Worm (Caenorhabditis elegans): ENCODE measurements around the gene F55C5.10.

ce11 chrV:12329173-12329572 lies 45.9 kb downstream of the F55C5.10 start:
- no peak for TF ChIP-seq ztf-11 (tag; optimal IDR thresholded peaks at IDR 0.05)
- TF ChIP-seq zip-2 (tag; optimal IDR thresholded peaks at IDR 0.05) = no peak
